Fruit fly (Drosophila melanogaster) whole organism, embryonic: Measurements from ENCODE around the gene CG7227.
A peak's percentile ranks its signal among the peaks of the same experiment; 100 is the strongest.

Source experiments
- CG10979 ChIP-seq: fragments of 200-800 bp; sonication (Bioruptor generic); optimal IDR thresholded peaks from 2 replicates; lab custom pipeline; 2018; ENCODE audit warnings: missing biosample characterization, mild to moderate bottlenecking, missing genetic modification characterization, moderate library complexity
- CG11456 ChIP-seq: fragments of 200-800 bp; sonication (Bioruptor generic); IDR thresholded peaks from 3 replicates; pipeline ENCODE4 v1.3.6; 2022; ENCODE audit warnings: missing biosample characterization, missing genetic modification characterization
- CG11504 ChIP-seq: fragments of 200-800 bp; sonication (Bioruptor generic); optimal IDR thresholded peaks from 3 replicates; lab custom pipeline; 2019; ENCODE audit warnings: missing biosample characterization, mild to moderate bottlenecking, missing genetic modification characterization, moderate library complexity
- CG11695 ChIP-seq: fragments of 200-800 bp; sonication (Bioruptor generic); IDR thresholded peaks from 3 replicates; pipeline ENCODE4 v1.3.6; 2022; ENCODE audit warnings: missing biosample characterization, missing genetic modification characterization
- CG13287 ChIP-seq: fragments of 200-800 bp; sonication (Bioruptor generic); IDR thresholded peaks from 2 replicates; pipeline ENCODE4 v1.3.6; 2022; ENCODE audit warnings: missing biosample characterization, missing genetic modification characterization; ENCODE audit not compliant: partially characterized antibody
- CG13775 ChIP-seq: fragments of 200-800 bp; sonication (Bioruptor generic); optimal IDR thresholded peaks from 3 replicates; lab custom pipeline; 2017; ENCODE audit warnings: missing biosample characterization, mild to moderate bottlenecking, missing genetic modification characterization
- CG14965 ChIP-seq: fragments of 200-800 bp; sonication (Bioruptor generic); optimal IDR thresholded peaks from 2 replicates; lab custom pipeline; 2016; ENCODE audit warnings: missing biosample characterization, missing genetic modification characterization, borderline replicate concordance
- CG16815 ChIP-seq: fragments of 200-800 bp; sonication (Bioruptor generic); optimal IDR thresholded peaks from 3 replicates; lab custom pipeline; 2017; ENCODE audit warnings: missing biosample characterization, mild to moderate bottlenecking, missing genetic modification characterization
- CG2678 ChIP-seq: fragments of 200-800 bp; sonication (Bioruptor generic); optimal IDR thresholded peaks from 3 replicates; lab custom pipeline; 2019; ENCODE audit warnings: missing biosample characterization, mild to moderate bottlenecking, missing genetic modification characterization, moderate library complexity
- CG30403 ChIP-seq: fragments of 200-800 bp; sonication (Bioruptor generic); optimal IDR thresholded peaks from 3 replicates; lab custom pipeline; 2016; ENCODE audit warnings: missing biosample characterization, missing genetic modification characterization
- CG4360 ChIP-seq: fragments of 200-800 bp; sonication (Bioruptor generic); IDR thresholded peaks from 2 replicates; pipeline ENCODE4 v1.3.6; 2022; ENCODE audit warnings: missing biosample characterization, missing genetic modification characterization
- CG7357 ChIP-seq: fragments of 200-800 bp; sonication (Bioruptor generic); IDR thresholded peaks from 3 replicates; pipeline ENCODE4 v1.3.6; 2022; ENCODE audit warnings: missing biosample characterization, missing genetic modification characterization
- CG7963 ChIP-seq: fragments of 200-800 bp; sonication (Bioruptor generic); IDR thresholded peaks from 3 replicates; pipeline ENCODE4 v1.3.6; 2022; ENCODE audit warnings: missing biosample characterization, missing genetic modification characterization; ENCODE audit not compliant: partially characterized antibody
- CG9932 ChIP-seq: fragments of 200-800 bp; sonication (Bioruptor generic); IDR thresholded peaks from 2 replicates; pipeline ENCODE4 v1.3.6; 2022; ENCODE audit warnings: missing biosample characterization, missing genetic modification characterization
- CTCF ChIP-seq: fragments of 200-800 bp; sonication (Bioruptor generic); optimal IDR thresholded peaks from 2 replicates; lab custom pipeline; 2017; ENCODE audit warnings: missing biosample characterization, mild to moderate bottlenecking, missing genetic modification characterization, moderate library complexity
- Dek ChIP-seq: fragments of 200-800 bp; sonication (Bioruptor generic); optimal IDR thresholded peaks from 3 replicates; lab custom pipeline; 2019; ENCODE audit warnings: missing biosample characterization, mild to moderate bottlenecking, missing genetic modification characterization, moderate library complexity
- Drgx ChIP-seq: fragments of 200-800 bp; sonication (Bioruptor generic); IDR thresholded peaks from 2 replicates; pipeline ENCODE4 v1.3.6; 2022; ENCODE audit warnings: missing biosample characterization, missing genetic modification characterization
- Hsf ChIP-seq: fragments of 200-800 bp; sonication (Bioruptor generic); optimal IDR thresholded peaks from 3 replicates; lab custom pipeline; 2016; ENCODE audit warnings: missing biosample characterization, missing genetic modification characterization
- Med ChIP-seq: fragments of 200-800 bp; sonication (Bioruptor generic); peaks from one replicate; lab custom pipeline; 2016; ENCODE audit warnings: missing biosample characterization, missing genetic modification characterization, mild to moderate bottlenecking, inconsistent platforms, moderate library complexity
- Oaz ChIP-seq: fragments of 200-800 bp; sonication (Bioruptor generic); IDR thresholded peaks from 2 replicates; pipeline ENCODE4 v1.3.6; 2022; ENCODE audit warnings: missing biosample characterization, missing genetic modification characterization
- Scr ChIP-seq: fragments of 200-800 bp; sonication (Bioruptor generic); IDR thresholded peaks from 2 replicates; pipeline ENCODE4 v1.3.6; 2022; ENCODE audit warnings: missing biosample characterization, missing genetic modification characterization; ENCODE audit not compliant: partially characterized antibody
- Xbp1 ChIP-seq: fragments of 200-800 bp; sonication (Bioruptor generic); optimal IDR thresholded peaks from 3 replicates; lab custom pipeline; 2016; ENCODE audit warnings: missing biosample characterization, mild to moderate bottlenecking, missing genetic modification characterization
- YL-1 ChIP-seq: fragments of 200-800 bp; sonication (Bioruptor generic); optimal IDR thresholded peaks from 3 replicates; lab custom pipeline; 2017; ENCODE audit warnings: missing biosample characterization, mild to moderate bottlenecking, missing genetic modification characterization
- fd64A ChIP-seq: fragments of 200-800 bp; sonication (Bioruptor generic); optimal IDR thresholded peaks from 3 replicates; lab custom pipeline; 2018; ENCODE audit warnings: missing biosample characterization, mild to moderate bottlenecking, missing genetic modification characterization
- insv ChIP-seq, 2 experiments: fragments of 200-800 bp; sonication (Bioruptor generic); optimal IDR thresholded peaks; 3 replicates each; lab custom pipeline; 2016 to 2018; ENCODE audit warnings: missing biosample characterization in 2 of 2, missing genetic modification characterization in 2 of 2
- jigr1 ChIP-seq: fragments of 200-800 bp; sonication (Bioruptor generic); IDR thresholded peaks from 3 replicates; pipeline ENCODE4 v1.3.6; 2022; ENCODE audit warnings: missing biosample characterization, missing genetic modification characterization
- klu ChIP-seq: fragments of 200-800 bp; sonication (Bioruptor generic); IDR thresholded peaks from 2 replicates; pipeline ENCODE4 v1.3.6; 2022; ENCODE audit warnings: missing biosample characterization, missing genetic modification characterization
- knrl ChIP-seq: fragments of 200-800 bp; sonication (Bioruptor generic); IDR thresholded peaks from 3 replicates; pipeline ENCODE4 v1.3.6; 2022; ENCODE audit warnings: missing biosample characterization, missing genetic modification characterization; ENCODE audit not compliant: partially characterized antibody
- lbe ChIP-seq: fragments of 200-800 bp; sonication (Bioruptor generic); optimal IDR thresholded peaks from 2 replicates; lab custom pipeline; 2016; ENCODE audit warnings: missing biosample characterization, mild to moderate bottlenecking, missing genetic modification characterization
- odd ChIP-seq: fragments of 200-800 bp; sonication (Bioruptor generic); optimal IDR thresholded peaks from 2 replicates; lab custom pipeline; 2017; ENCODE audit warnings: missing biosample characterization, mild to moderate bottlenecking, missing genetic modification characterization
- pfk ChIP-seq: fragments of 200-800 bp; sonication (Bioruptor generic); optimal IDR thresholded peaks from 2 replicates; lab custom pipeline; 2018; ENCODE audit warnings: missing biosample characterization, mild to moderate bottlenecking, missing genetic modification characterization, moderate library complexity
- repo ChIP-seq: fragments of 200-800 bp; sonication (Bioruptor generic); optimal IDR thresholded peaks from 2 replicates; lab custom pipeline; 2016; ENCODE audit warnings: missing biosample characterization, missing genetic modification characterization
- sens ChIP-seq: fragments of 200-800 bp; sonication (Bioruptor generic); peaks from one replicate; lab custom pipeline; 2016; ENCODE audit warnings: missing biosample characterization, missing genetic modification characterization
- seq ChIP-seq: fragments of 200-800 bp; sonication (Bioruptor generic); IDR thresholded peaks from 2 replicates; pipeline ENCODE4 v1.3.6; 2022; ENCODE audit warnings: missing biosample characterization, missing genetic modification characterization
- toy ChIP-seq: fragments of 200-800 bp; sonication (Bioruptor generic); IDR thresholded peaks from 2 replicates; pipeline ENCODE4 v1.3.6; 2022; ENCODE audit warnings: missing biosample characterization, missing genetic modification characterization
- vvl ChIP-seq: fragments of 200-800 bp; sonication (Bioruptor generic); IDR thresholded peaks from 2 replicates; pipeline ENCODE4 v1.3.6; 2022; ENCODE audit warnings: missing biosample characterization, missing genetic modification characterization

CG7227 gene

dm6 chr2L:7954588-7954987 is 43.4 kb downstream of the CG7227 start:
- peak; percentile 26 for TF ChIP-seq lbe (GFP tag; lab: Kevin White, UChicago)
- no peak for TF ChIP-seq CG7357 (GFP tag; lab: Robert Waterston, UW)
- TF ChIP-seq Hsf (GFP tag; lab: Kevin White, UChicago) = no peak
- 0 out of 3 replicates have a peak, but pooled peaks have one; percentile 25 for TF ChIP-seq CG11695 (GFP tag; lab: Robert Waterston, UW)
- TF ChIP-seq Med (GFP tag; lab: Kevin White, UChicago) = peak; percentile 61
- TF ChIP-seq CG30403 = no peak
- TF ChIP-seq jigr1 (GFP tag; lab: Robert Waterston, UW) = no peak
- no peak for TF ChIP-seq CG7963 (GFP tag; lab: Robert Waterston, UW)
- TF ChIP-seq Scr (GFP tag; lab: Robert Waterston, UW) = no peak
- TF ChIP-seq CG11456 (GFP tag; lab: Robert Waterston, UW) = 0 out of 3 replicates have a peak, but pooled peaks have one; percentile 50
- TF ChIP-seq seq = peak; percentile 31; the same call in 1 of the 2 replicates
- peak; percentile 53 for TF ChIP-seq CG9932 (GFP tag; lab: Robert Waterston, UW)
- TF ChIP-seq, all 482 proteins: peak for 6

- no peak for TF ChIP-seq odd (GFP tag; lab: Kevin White, UChicago)
- peak; percentile 83 for TF ChIP-seq CTCF (GFP tag; lab: Kevin White, UChicago)
- 0 out of 2 replicates have a peak, but pooled peaks have one; percentile 9 for TF ChIP-seq vvl (GFP tag; lab: Robert Waterston, UW)
- TF ChIP-seq CG4360 (GFP tag; lab: Robert Waterston, UW) = peak; percentile 68
- no peak for TF ChIP-seq fd64A (GFP tag; lab: Kevin White, UChicago)
- TF ChIP-seq CG11504 (tag; lab: Kevin White, UChicago) = peak; percentile 8
- no peak for TF ChIP-seq klu (GFP tag; lab: Robert Waterston, UW)
- TF ChIP-seq CG16815 (GFP tag; lab: Kevin White, UChicago) = no peak
- TF ChIP-seq Xbp1 (GFP tag; lab: Kevin White, UChicago) = no peak
- peak; percentile 78 for TF ChIP-seq Drgx (GFP tag; lab: Robert Waterston, UW)
These were observed 44.5 kb downstream of the CG7227 start for dm6 chr2L:7953371-7954017.

dm6 chr2L:7952351-7952750 is 45.6 kb downstream of the CG7227 start:
- TF ChIP-seq CG4360 (GFP tag; lab: Robert Waterston, UW) = no peak
- no peak for TF ChIP-seq CG10979 (tag; lab: Kevin White, UChicago)
- no peak for TF ChIP-seq repo
- TF ChIP-seq pfk (GFP tag; lab: Kevin White, UChicago) = no peak
- no peak for TF ChIP-seq YL-1 (GFP tag; lab: Kevin White, UChicago)
- no peak for TF ChIP-seq knrl (GFP tag; lab: Robert Waterston, UW)
- TF ChIP-seq toy (GFP tag; lab: Robert Waterston, UW) = no peak
- no peak for TF ChIP-seq CG2678
- TF ChIP-seq sens (GFP tag; lab: Kevin White, UChicago) = no peak
- TF ChIP-seq CG13287 (GFP tag; lab: Robert Waterston, UW) = no peak
- no peak for TF ChIP-seq Dek
- TF ChIP-seq insv (GFP tag; optimal IDR thresholded peaks at IDR 0.05; lab: Kevin White, UChicago) = no peak
- no peak for TF ChIP-seq CG13775 (GFP tag; lab: Kevin White, UChicago)
- TF ChIP-seq Oaz (GFP tag; lab: Robert Waterston, UW) = no peak
- TF ChIP-seq CG14965 (GFP tag; lab: Kevin White, UChicago) = no peak
